ENCODE assay signal across 1 fruit fly cellular context in the genomic region with DNA sequence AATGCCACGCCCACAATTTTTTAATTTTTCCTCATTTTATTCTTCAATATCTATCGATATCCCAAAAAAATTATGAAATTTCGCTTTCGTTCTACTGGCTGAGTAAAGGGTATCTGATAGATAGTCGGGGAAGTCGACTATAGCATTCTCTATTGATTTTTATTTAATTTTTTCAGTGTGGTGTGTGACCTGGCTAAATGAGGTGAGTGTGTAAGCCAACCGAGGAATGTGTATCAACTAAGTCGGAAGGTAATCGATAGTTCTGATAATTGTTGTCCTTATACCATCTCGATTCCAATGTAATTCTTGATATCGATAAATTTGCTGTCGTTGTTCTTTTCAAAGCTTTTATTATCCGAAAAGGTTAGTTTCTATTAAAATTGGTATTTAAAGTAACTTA.
A peak's percentile ranks its signal among the peaks of the same experiment; 100 is the strongest.
TF ChIP-seq lines count a peak whose summit lies in the region.

A gene (plus strand): TSS at position 328 of the 400 bp plus-strand sequence.

TF ChIP-seq in whole organism, embryonic, 481 proteins besides CTCF, POLR2A, EP300 and RAD21 (continued from another document):
- no peak for TF ChIP-seq Dip2 (GFP tag; IDR thresholded peaks at IDR 0.05; lab: Robert Waterston, UW)
- TF ChIP-seq crol (GFP tag; IDR thresholded peaks at IDR 0.05; lab: Robert Waterston, UW), result no peak
- TF ChIP-seq Bdp1 (GFP tag; optimal IDR thresholded peaks at IDR 0.05; lab: Kevin White, UChicago), result no peak
- TF ChIP-seq sob (GFP tag; IDR thresholded peaks at IDR 0.05; lab: Robert Waterston, UW), result peak; percentile 57
- TF ChIP-seq az2 (GFP tag; optimal IDR thresholded peaks at IDR 0.05; lab: Kevin White, UChicago), result peak; percentile 36
- TF ChIP-seq Six4 (GFP tag; optimal IDR thresholded peaks at IDR 0.05; lab: Kevin White, UChicago), result peak; percentile 6
- peak; percentile 74 for TF ChIP-seq inv (GFP tag; IDR thresholded peaks at IDR 0.05; lab: Robert Waterston, UW; ENCODE audit: partially characterized antibody)
- TF ChIP-seq Dip3 (GFP tag; optimal IDR thresholded peaks at IDR 0.05; lab: Kevin White, UChicago), result peak; percentile 56
- TF ChIP-seq rib (GFP tag; IDR thresholded peaks at IDR 0.05; lab: Robert Waterston, UW), result no peak
- no peak for TF ChIP-seq peb (GFP tag; IDR thresholded peaks at IDR 0.05; lab: Robert Waterston, UW)
- TF ChIP-seq fru (optimal IDR thresholded peaks at IDR 0.05; lab: Kevin White, UChicago), result no peak
- TF ChIP-seq gcm2 (GFP tag; optimal IDR thresholded peaks at IDR 0.05; lab: Kevin White, UChicago), result peak; percentile 12
- TF ChIP-seq HLH54F (GFP tag; optimal IDR thresholded peaks at IDR 0.05; lab: Kevin White, UChicago), result peak; percentile 64
- peak; percentile 29 for TF ChIP-seq CG18476 (GFP tag; optimal IDR thresholded peaks at IDR 0.05; lab: Kevin White, UChicago)
- TF ChIP-seq sd (tag; optimal IDR thresholded peaks at IDR 0.05; lab: Kevin White, UChicago), result no peak
- peak; percentile 73 for TF ChIP-seq Xbp1 (GFP tag; optimal IDR thresholded peaks at IDR 0.05; lab: Kevin White, UChicago)
- peak; percentile 64 for TF ChIP-seq slou (GFP tag; optimal IDR thresholded peaks at IDR 0.05; lab: Kevin White, UChicago)
- peak; percentile 59; the same call in 1 of the 3 replicates for TF ChIP-seq CG34422 (GFP tag; IDR thresholded peaks at IDR 0.05; lab: Robert Waterston, UW)
- peak; percentile 53; the same call in 1 of the 2 replicates for TF ChIP-seq Ptx1 (GFP tag; IDR thresholded peaks at IDR 0.05; lab: Robert Waterston, UW)
- TF ChIP-seq bbx (GFP tag; IDR thresholded peaks at IDR 0.05; lab: Robert Waterston, UW; ENCODE audit: partially characterized antibody), result peak; percentile 84
- TF ChIP-seq fd96Cb (tag; optimal IDR thresholded peaks at IDR 0.05; lab: Kevin White, UChicago), result no peak
TF ChIP-seq in whole organism, embryonic: peak in this region for 218.
